Fruit fly (Drosophila melanogaster): ENCODE results near the gene Hsp68.

The Hsp68 gene

DNA sequence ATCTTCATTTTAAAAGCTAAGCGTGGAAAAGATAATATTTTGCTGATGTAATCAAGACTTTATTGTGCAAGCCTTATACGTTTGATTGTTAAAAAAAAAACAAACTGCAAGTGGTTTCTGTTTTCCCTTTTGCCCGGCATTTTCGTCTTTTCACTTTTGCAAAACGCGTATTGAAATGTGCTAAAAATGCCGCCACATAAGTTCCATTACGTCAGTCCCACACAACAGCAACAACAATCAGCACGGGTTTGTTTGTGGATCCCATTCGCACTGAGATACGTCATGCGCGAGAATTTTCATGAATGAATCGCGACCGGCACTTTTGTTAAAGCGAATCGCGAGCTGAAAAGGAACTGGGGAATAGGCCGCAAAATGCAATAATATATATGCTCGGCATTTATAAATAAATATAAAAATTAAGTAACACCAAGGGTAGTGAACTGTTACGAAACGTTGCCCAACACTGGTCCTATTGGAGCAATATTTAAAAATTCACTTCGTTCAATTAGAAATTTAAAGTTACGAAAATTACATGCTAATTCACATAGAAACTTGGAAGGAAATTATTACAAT, 49.0 kb upstream of the Hsp68 start (continued):
- TF ChIP-seq CG6175 (GFP tag; IDR thresholded peaks at IDR 0.05) (no peak), her (GFP tag; optimal IDR thresholded peaks at IDR 0.05) (no peak), CG31441 (GFP tag; IDR thresholded peaks at IDR 0.05) (no peak), schlank (tag; optimal IDR thresholded peaks at IDR 0.05) (no peak), CG17912 (GFP tag; optimal IDR thresholded peaks at IDR 0.05) (peak; percentile 5), fd3F (GFP tag; optimal IDR thresholded peaks at IDR 0.05) (no peak), crol (GFP tag; IDR thresholded peaks at IDR 0.05) (no peak), Dad (GFP tag; optimal IDR thresholded peaks at IDR 0.05) (peak; percentile 45), eyg (GFP tag; optimal IDR thresholded peaks at IDR 0.05) (no peak), CG17186 (GFP tag; optimal IDR thresholded peaks at IDR 0.05) (no peak), Mrtf (GFP tag; IDR thresholded peaks at IDR 0.05) (no peak), CG6791 (GFP tag; IDR thresholded peaks at IDR 0.05; ENCODE audit: partially characterized antibody) (no peak), Antp (GFP tag; optimal IDR thresholded peaks at IDR 0.05) (no peak), chif (GFP tag; optimal IDR thresholded peaks at IDR 0.05) (peak in 1 of 2 experiments; percentile 9), Atf-2 (GFP tag; optimal IDR thresholded peaks at IDR 0.05) (no peak), gsb (GFP tag; IDR thresholded peaks at IDR 0.05) (no peak), Mes4 (GFP tag; optimal IDR thresholded peaks at IDR 0.05) (peak; percentile 18), CG3407 (GFP tag; optimal IDR thresholded peaks at IDR 0.05) (no peak), Sox102F (GFP tag; optimal IDR thresholded peaks at IDR 0.05) (peak; percentile 60), trh (GFP tag; optimal IDR thresholded peaks at IDR 0.05) (no peak), sob (GFP tag; IDR thresholded peaks at IDR 0.05) (no peak), Med (GFP tag) (peak; percentile 94), tin (GFP tag; optimal IDR thresholded peaks at IDR 0.05) (peak; percentile 58), Usf (GFP tag; optimal IDR thresholded peaks at IDR 0.05) (no peak), luna (GFP tag; optimal IDR thresholded peaks at IDR 0.05) (no peak), lab (GFP tag; optimal IDR thresholded peaks at IDR 0.05) (peak; percentile 80), emc (GFP tag; optimal IDR thresholded peaks at IDR 0.05) (no peak), slp2 (GFP tag; optimal IDR thresholded peaks at IDR 0.05) (no peak), CG42726 (GFP tag; IDR thresholded peaks at IDR 0.05; ENCODE audit: partially characterized antibody) (no peak), ind (GFP tag; optimal IDR thresholded peaks at IDR 0.05) (peak; percentile 42), row (GFP tag; IDR thresholded peaks at IDR 0.05) (no peak), gfzf (GFP tag; optimal IDR thresholded peaks at IDR 0.05) (no peak), CG1647 (GFP tag; optimal IDR thresholded peaks at IDR 0.05) (no peak), CG12744 (GFP tag; optimal IDR thresholded peaks at IDR 0.05) (peak; percentile 12), CG3838 (GFP tag; optimal IDR thresholded peaks at IDR 0.05) (peak; percentile 39), lov (optimal IDR thresholded peaks at IDR 0.05) (no peak), lov (GFP tag; IDR thresholded peaks at IDR 0.05) (no peak), Blimp-1 (GFP tag; optimal IDR thresholded peaks at IDR 0.05) (peak; percentile 48), ato (GFP tag; IDR thresholded peaks at IDR 0.05; ENCODE audit: partially characterized antibody) (no peak), CG1233 (GFP tag; optimal IDR thresholded peaks at IDR 0.05) (no peak), H15 (GFP tag; IDR thresholded peaks at IDR 0.05) (no peak), CG6254 (GFP tag; optimal IDR thresholded peaks at IDR 0.05) (peak; percentile 40), wdn (GFP tag; IDR thresholded peaks at IDR 0.05) (no peak), jing (GFP tag; optimal IDR thresholded peaks at IDR 0.05) (no peak), Sox100B (GFP tag; optimal IDR thresholded peaks at IDR 0.05) (peak; percentile 24), crc (GFP tag; optimal IDR thresholded peaks at IDR 0.05) (no peak), MESR4 (GFP tag; optimal IDR thresholded peaks at IDR 0.05) (peak; percentile 36), CG13624 (GFP tag; optimal IDR thresholded peaks at IDR 0.05) (no peak), Mad (GFP tag; optimal IDR thresholded peaks at IDR 0.05) (peak; percentile 49), CG17802 (tag; optimal IDR thresholded peaks at IDR 0.05) (no peak), zen2 (GFP tag; IDR thresholded peaks at IDR 0.05; ENCODE audit: partially characterized antibody) (no peak)

Data from whole organism, embryonic.